Fruit fly (Drosophila melanogaster) Kc167 (cell line): ENCODE data around the gene MSAmiP.

ENCODE experiments used
- Myc ChIP-seq: fragments of >200 bp; optimal IDR thresholded peaks from 2 replicates; lab custom pipeline; 2017; ENCODE audit warnings: missing external identifiers
- Sin3A ChIP-seq: fragments of >200 bp; optimal IDR thresholded peaks from 2 replicates; lab custom pipeline; 2018; ENCODE audit warnings: missing external identifiers
- h ChIP-seq: fragments of >200 bp; optimal IDR thresholded peaks from 3 replicates; lab custom pipeline; 2018; ENCODE audit warnings: missing external identifiers
- insv ChIP-seq: fragments of >200 bp; optimal IDR thresholded peaks from 3 replicates; lab custom pipeline; 2018; ENCODE audit warnings: missing external identifiers
- psq ChIP-seq: fragments of >200 bp; optimal IDR thresholded peaks from 2 replicates; lab custom pipeline; 2017; ENCODE audit warnings: missing external identifiers
- ttk ChIP-seq: sonication (Bioruptor generic); optimal IDR thresholded peaks from 2 replicates; lab custom pipeline; 2017; ENCODE audit warnings: missing external identifiers

Gene MSAmiP

DNA sequence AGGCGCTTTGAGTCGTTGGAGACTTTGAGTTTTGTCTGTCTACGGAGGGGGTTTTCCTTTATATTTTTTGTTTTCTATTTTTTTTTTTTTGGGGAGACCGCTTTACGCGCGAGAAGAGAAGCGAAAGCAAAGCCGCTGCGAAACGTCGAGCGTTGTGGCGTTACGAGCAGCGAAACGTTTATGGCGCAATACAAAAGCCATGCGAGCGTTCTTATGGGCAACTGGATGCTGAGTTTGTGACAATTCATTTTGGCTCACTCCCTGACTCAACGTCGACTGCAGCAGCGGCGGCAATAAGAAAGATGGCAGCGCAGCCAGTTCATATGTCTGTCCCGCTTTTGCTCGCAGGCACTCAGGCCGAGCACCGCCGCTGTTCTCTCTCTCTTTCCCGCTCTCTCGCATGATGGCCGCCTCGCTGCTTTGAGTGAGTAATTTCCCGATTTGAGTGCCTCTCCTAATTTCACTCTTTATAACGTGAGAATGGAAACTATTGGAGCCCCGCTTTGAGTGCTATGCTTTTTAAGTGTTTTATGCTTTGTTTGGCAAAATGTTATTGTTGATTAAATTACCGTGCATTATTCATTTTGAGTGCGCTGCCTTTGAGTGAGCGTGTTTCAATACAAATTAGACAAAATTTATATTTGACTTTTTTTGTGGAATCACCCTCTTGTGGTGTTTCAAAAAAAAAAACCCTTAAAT, 66.1 kb downstream of the MSAmiP start, which contains the start of gene abd-A:
abd-A (minus strand) TSS at position 191 of the 699 bp plus-strand sequence.
- TF ChIP-seq psq (lab: Kevin White, UChicago) (no peak), h (lab: Kevin White, UChicago) (no peak), insv (lab: Kevin White, UChicago) (no peak), Sin3A (no peak), Myc (lab: Kevin White, UChicago) (no peak), ttk (lab: Kevin White, UChicago) (no peak)

DNA sequence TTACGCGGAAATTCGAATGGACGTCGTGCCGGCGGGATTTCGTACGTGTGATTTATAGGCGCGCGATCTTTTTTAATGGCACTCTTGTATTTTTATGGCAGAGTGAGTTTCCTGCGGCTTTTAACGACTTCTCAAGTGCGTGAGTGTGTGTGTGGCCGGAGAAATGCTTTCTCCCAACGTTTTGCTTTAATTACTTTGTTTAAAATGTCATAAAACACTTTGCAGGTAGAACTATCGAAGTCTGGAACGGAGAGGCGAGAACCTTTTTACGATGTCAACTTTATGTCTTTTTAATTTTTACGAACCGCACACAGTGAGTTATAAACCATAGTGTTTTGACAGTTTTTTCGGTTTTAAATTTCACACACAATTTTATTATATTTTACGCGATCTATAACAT, 66.9 kb downstream of the MSAmiP start:
- TF ChIP-seq ttk (lab: Kevin White, UChicago), result no peak
- TF ChIP-seq insv (lab: Kevin White, UChicago), result no peak
- no peak for TF ChIP-seq psq (lab: Kevin White, UChicago)
- TF ChIP-seq Sin3A, result no peak

DNA sequence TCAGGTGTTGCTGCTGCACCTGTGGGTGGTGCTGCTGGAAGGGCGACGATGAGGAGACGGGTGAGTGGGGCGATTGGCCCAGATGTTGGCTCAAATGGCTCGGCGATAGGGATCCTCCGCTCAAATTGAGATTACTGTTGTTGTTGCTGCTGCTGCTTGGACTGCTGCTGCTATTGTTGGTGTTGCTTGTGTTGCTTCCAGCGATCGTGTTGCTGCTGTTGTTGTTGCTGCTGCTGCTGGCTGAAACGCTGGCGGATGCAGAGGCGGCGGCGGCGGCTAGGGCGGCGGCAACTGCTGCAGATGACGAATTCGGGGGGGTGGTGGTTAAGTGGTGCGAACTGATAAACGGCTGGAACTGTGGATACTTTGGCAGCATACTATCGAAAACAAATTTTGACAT, 68.5 kb downstream of the MSAmiP start:
- no peak for TF ChIP-seq insv (lab: Kevin White, UChicago)

DNA sequence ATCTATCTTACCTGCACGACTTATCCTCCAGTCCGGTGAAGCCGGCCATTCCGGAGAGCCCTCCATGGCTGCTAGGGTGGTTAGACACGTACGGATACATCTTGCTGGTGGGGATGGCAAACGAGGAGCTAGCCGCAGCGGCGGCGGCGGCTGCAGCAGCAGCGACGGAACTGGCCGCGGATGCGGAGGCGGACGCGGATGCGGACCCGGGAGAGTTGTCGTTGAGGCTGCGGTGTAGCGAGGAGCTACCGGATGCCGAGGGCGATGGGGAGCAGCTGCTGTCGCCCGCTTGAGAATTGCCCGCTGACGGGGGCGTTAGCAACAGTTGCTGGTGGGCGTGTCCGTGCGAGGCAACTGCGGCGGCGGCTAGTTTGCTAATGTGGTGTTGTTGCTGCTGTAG, 69.0 kb downstream of the MSAmiP start:
- no peak for TF ChIP-seq insv (lab: Kevin White, UChicago)
- no peak for TF ChIP-seq ttk (lab: Kevin White, UChicago)
- TF ChIP-seq Sin3A, result no peak
- TF ChIP-seq h (lab: Kevin White, UChicago), result no peak
- no peak for TF ChIP-seq psq (lab: Kevin White, UChicago)
- TF ChIP-seq Myc (lab: Kevin White, UChicago), result no peak

DNA sequence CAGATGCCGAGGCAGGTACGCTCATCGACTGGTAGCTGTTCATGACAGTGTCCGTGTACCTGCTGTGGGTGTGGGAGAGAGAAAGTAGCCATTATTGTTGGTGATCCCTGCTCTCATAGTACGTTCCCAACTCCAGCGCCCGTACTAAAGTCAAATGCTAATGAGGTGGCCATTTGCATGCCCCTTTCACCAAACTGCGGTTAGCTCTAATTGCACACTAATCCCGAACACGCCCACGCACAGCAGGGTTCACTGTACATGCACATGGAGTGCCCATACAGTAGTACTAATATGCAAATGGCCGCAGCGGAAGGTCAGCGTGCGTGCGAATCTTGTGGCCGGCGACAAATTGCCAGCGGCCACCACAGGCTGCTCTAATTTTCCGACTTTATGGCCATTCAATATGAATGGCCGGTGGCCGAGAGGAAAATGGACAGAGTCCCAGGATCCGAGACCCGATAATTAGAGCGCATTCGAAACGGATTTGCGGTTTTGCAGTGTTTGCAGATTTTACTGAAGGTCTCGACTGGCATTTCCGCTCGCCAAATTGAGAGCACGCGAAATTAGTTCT, 69.8 kb downstream of the MSAmiP start:
- TF ChIP-seq Myc (lab: Kevin White, UChicago) (no peak), ttk (lab: Kevin White, UChicago) (no peak), Sin3A (no peak)

DNA sequence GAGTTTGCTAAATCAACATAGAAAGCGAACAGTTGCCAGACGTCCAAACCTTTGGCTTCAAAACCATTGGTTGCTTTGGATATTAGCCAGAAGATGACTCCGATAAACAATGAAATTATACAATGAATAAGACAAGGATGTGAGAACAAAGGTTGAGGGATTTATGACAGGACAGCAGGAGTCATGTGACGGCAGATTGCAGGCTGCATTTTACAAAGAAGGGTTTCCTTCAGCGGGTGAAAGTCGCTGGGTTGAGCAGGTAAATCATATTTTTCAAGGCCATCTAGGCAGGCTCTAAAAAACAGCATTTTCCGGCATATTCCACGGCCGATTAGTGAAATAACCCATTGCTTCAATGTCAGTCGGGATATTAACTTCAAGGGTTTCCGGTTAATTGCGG, 74.1 kb downstream of the MSAmiP start:
- TF ChIP-seq Sin3A (no peak), psq (lab: Kevin White, UChicago) (no peak), ttk (lab: Kevin White, UChicago) (no peak), insv (lab: Kevin White, UChicago) (no peak), Myc (lab: Kevin White, UChicago) (no peak), h (lab: Kevin White, UChicago) (no peak)

DNA sequence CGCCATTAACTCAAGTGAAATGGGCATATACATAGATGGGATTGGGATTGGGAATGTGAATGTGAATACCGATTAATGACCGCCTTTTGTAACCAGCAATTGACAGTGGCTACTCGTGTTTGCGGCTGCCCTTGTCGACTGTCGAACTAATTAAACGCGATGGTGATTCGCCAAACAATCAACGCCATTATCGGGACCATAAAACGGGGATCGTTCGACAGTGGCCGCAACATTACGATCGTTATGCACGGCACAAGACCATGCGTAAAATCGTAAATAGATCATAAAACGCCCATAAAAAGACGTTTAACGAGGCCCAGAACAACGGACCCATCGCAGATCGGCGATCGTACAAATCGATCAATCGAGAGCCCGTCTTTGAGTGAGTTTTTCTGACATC, 74.6 kb downstream of the MSAmiP start:
- TF ChIP-seq insv (lab: Kevin White, UChicago), result no peak

DNA sequence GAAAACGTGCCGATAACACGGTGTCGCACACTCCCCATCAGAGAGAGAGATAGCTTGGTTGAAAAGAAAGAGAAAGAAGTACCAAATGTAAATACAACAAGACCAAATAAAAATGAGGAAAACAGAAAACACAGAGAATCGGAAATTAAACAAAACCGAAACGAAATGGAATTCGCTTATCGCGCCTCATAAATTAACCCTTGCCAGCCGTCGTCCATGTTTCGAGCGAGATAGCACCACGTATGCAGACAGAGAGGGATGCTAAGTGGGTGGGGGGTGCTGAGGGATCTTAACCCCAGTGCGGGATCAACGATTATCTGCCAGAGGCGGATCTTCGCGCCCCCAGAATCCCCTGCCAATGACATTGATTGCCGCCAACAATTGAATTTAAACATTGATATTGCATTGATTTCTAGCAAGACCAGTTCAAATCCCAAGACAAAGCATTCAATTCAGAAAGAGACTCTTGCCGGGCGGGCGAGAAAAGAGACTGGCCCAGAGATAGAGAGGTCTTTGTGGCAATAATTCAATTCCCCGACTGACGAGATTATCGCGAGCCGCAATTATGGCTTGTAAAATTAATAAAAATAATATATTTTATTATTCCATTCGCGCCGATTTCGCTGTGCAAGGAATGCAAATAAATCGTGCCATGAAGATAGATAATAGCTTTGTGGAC, 76.5 kb downstream of the MSAmiP start:
- TF ChIP-seq h (lab: Kevin White, UChicago) (no peak), psq (lab: Kevin White, UChicago) (no peak), Sin3A (no peak), ttk (lab: Kevin White, UChicago) (no peak), insv (lab: Kevin White, UChicago) (no peak), Myc (lab: Kevin White, UChicago) (no peak)

DNA sequence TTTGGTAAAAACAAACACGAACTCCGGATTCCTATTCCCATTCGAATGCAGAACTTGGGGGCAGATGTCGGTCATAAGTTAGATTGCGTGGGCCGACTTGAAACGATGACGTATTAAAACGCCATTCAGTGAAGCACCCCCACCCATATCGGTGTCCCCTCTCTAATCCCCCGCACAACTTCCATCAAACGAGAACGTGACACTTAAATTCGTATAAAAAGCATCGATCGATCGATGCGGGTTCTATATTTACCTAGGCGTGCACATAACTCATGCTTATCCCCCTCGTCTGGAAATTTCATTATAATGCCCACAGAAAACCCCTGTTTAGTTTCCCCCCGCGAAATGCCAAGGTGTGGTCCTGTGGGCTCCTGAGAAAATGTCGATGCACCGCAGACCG, 78.6 kb downstream of the MSAmiP start:
- TF ChIP-seq Sin3A, result no peak
- no peak for TF ChIP-seq Myc (lab: Kevin White, UChicago)
- no peak for TF ChIP-seq psq (lab: Kevin White, UChicago)
- no peak for TF ChIP-seq ttk (lab: Kevin White, UChicago)
- no peak for TF ChIP-seq h (lab: Kevin White, UChicago)
- TF ChIP-seq insv (lab: Kevin White, UChicago), result no peak

DNA sequence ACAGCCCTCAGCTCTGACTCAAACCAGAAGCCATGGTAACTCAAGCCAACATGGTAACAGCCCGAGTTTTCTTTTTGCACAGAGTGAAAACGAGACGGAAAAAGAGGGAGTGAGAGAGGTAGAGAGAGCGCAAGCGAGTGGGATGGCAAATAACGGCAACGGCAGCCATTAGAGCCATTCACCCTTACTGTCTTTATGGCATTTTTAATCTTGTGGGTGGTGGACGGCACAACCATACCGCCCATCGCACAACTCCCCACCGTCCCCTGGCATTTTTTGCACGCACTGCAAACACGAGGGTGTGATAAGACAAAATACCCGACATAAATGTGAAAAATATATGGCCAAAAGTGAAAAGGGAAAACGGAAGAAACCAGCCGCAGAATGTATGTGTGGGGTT, 80.4 kb downstream of the MSAmiP start:
- no peak for TF ChIP-seq Myc (lab: Kevin White, UChicago)
- no peak for TF ChIP-seq psq (lab: Kevin White, UChicago)
- no peak for TF ChIP-seq Sin3A
- TF ChIP-seq insv (lab: Kevin White, UChicago), result no peak
- TF ChIP-seq h (lab: Kevin White, UChicago), result no peak
- TF ChIP-seq ttk (lab: Kevin White, UChicago), result no peak

DNA sequence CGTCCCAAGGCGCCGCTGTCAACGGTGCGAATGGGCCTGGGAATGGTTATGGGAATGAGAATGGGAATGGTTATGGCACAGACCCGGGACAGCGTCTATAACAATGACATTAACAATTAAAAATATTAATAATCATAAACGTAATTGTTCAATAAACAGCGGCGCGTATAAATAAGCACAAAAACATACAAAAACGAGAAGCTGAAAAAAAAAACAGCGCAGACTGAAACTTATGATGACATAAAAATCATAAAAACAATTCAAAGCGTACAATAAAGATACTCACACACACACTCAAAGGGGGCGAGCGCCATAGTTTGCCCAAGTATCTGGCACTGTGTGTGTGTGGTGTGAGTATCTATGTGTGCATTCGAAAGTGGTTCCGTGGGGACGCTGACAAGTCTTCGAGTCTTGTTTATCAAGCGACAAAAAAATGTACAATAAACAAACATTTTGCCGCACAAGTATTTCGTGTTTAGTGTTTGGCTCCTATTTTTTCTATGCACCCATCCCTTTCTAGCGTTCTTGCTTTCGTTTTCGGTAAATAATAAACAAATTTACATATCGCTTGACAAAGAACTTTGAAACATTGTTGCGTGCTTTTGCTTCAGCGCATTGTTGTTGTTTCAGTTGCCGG, 82.9 kb downstream of the MSAmiP start:
- TF ChIP-seq Sin3A (no peak), Myc (lab: Kevin White, UChicago) (no peak), insv (lab: Kevin White, UChicago) (no peak), psq (lab: Kevin White, UChicago) (no peak), h (lab: Kevin White, UChicago) (no peak), ttk (lab: Kevin White, UChicago) (no peak)

DNA sequence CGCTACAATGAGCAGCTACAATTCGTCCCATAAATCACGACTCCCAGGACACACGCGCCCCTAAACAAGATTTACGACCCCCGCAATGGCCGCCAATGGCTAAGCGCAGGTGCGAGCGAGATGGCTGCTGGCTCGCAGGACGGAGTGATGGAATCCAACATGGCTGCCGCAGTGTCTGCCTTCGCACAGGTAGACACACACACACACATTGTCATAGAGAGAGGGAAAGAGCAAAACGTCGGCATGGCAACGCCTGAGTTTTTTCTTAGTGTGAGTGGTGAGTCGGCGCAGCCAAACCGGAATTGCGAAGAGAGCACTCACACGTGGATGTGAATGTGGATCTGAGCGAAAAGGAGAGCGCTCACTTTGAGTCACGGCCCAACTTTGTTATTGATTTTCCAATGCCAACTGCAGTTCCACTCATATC, 84.3 kb downstream of the MSAmiP start:
- no peak for TF ChIP-seq ttk (lab: Kevin White, UChicago)
- no peak for TF ChIP-seq insv (lab: Kevin White, UChicago)
- TF ChIP-seq Myc (lab: Kevin White, UChicago), result no peak
- no peak for TF ChIP-seq h (lab: Kevin White, UChicago)
- TF ChIP-seq Sin3A, result no peak
- TF ChIP-seq psq (lab: Kevin White, UChicago), result no peak
